Worm (Caenorhabditis elegans) whole organism, late embryonic: Measurements from ENCODE around the gene srx-134.

Source experiments
- ceh-48 ChIP-seq: sonication (generic microtip); optimal IDR thresholded peaks from 2 replicates; lab custom pipeline; 2016; ENCODE audit warnings: missing genetic modification characterization, inconsistent platforms, missing compliant biosample characterization
- gmeb-2 ChIP-seq: sonication (generic microtip); optimal IDR thresholded peaks from 2 replicates; lab custom pipeline; 2016; ENCODE audit warnings: missing genetic modification characterization, inconsistent platforms, missing compliant biosample characterization
- madf-2 ChIP-seq: sonication (generic microtip); optimal IDR thresholded peaks from 2 replicates; lab custom pipeline; 2017; ENCODE audit warnings: missing genetic modification characterization, missing compliant biosample characterization
- odd-2 ChIP-seq: sonication (generic microtip); optimal IDR thresholded peaks from 2 replicates; lab custom pipeline; 2017; ENCODE audit warnings: antibody characterized with exemption, mild to moderate bottlenecking, missing genetic modification characterization, missing compliant biosample characterization
- pha-4 ChIP-seq: fragments of 150-350 bp; optimal IDR thresholded peaks from 2 replicates; lab custom pipeline; 2018; ENCODE audit warnings: missing biosample characterization, missing genetic modification reagents, missing genetic modification characterization
- ttx-3 ChIP-seq: sonication (generic microtip); optimal IDR thresholded peaks from 2 replicates; lab custom pipeline; 2016; ENCODE audit warnings: missing genetic modification reagents, missing genetic modification characterization, missing compliant biosample characterization
- zip-5 ChIP-seq: sonication (generic microtip); optimal IDR thresholded peaks from 2 replicates; lab custom pipeline; 2016; ENCODE audit warnings: missing genetic modification characterization, missing compliant biosample characterization

srx-134 gene

DNA sequence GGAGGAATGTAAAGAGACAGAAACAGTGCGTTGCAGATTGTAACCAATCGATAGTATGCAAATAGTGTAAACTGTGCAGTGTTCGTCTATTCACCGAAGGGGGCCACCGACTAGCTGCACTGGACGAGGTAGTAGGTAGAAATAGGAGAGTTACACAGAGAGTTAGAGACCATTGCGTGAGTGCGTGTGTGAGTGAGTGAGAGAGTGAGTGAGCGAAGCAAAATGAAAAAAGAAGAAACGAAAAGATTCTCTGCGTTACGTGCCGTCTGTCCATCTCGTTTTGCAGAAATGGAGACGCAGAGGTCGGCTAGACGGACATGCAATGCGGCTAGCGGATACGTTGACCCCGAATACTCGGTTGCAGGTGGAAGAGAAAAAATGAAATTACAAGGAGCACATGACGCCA is 47.8 kb downstream of the srx-134 start (continued):
- TF ChIP-seq pha-4 (no peak), gmeb-2 (no peak)

DNA sequence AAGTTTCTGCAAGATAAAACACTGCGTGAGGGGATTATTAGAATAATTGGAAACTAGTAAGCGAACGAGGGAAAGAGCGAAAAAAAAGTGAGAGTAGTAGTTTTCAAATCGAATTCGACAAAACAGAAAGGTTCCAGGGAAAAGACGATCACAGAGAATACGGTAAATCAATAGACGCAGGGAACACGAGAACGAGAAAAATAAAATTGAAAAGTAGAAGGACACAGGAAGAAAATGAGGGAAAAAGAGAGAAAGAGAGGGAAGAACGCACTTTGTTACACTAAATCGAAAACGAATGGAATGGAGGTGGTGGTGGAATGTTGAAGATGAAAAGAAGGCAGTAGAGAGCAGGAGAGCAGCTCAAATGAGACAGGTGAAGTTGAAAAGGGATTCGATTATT is 49.0 kb downstream of the srx-134 start, which contains the start of gene swan-1:
TSS of gene swan-1 (minus strand) at position 6 of the 400 bp plus-strand sequence.
- TF ChIP-seq ceh-48 (tag; lab: Kevin White, UChicago) (no peak), zip-5 (tag; lab: Kevin White, UChicago) (no peak), ttx-3 (tag; lab: Kevin White, UChicago) (no peak), madf-2 (tag; lab: Kevin White, UChicago) (no peak), odd-2 (tag; lab: Kevin White, UChicago) (no peak)
